Worm (Caenorhabditis elegans) whole organism, L2 larva: ENCODE data around the gene F19B10.5.

Source experiments
- aly-2 ChIP-seq: fragments of 150-350 bp; optimal IDR thresholded peaks from 2 replicates; lab custom pipeline; 2014; ENCODE audit warnings: missing biosample characterization, missing genetic modification characterization
- ceh-82 ChIP-seq: fragments of 150-350 bp; optimal IDR thresholded peaks from 2 replicates; lab custom pipeline; 2014; ENCODE audit warnings: missing biosample characterization, missing genetic modification characterization
- lin-11 ChIP-seq: fragments of 150-350 bp; sonication (generic microtip); optimal IDR thresholded peaks from 2 replicates; lab custom pipeline; 2014; ENCODE audit warnings: missing biosample characterization, missing genetic modification characterization, inconsistent platforms, mixed read lengths
- nhr-12 ChIP-seq: fragments of 150-350 bp; optimal IDR thresholded peaks from 2 replicates; lab custom pipeline; 2014; ENCODE audit warnings: missing biosample characterization, missing genetic modification characterization
- nhr-21 ChIP-seq: fragments of 150-350 bp; optimal IDR thresholded peaks from 2 replicates; lab custom pipeline; 2014; ENCODE audit warnings: missing biosample characterization, missing genetic modification characterization
- nhr-237 ChIP-seq: fragments of 150-350 bp; optimal IDR thresholded peaks from 2 replicates; lab custom pipeline; 2014; ENCODE audit warnings: missing biosample characterization, missing genetic modification characterization
- skn-1 ChIP-seq: sonication (generic microtip); optimal IDR thresholded peaks from 2 replicates; lab custom pipeline; 2017; ENCODE audit warnings: missing biosample characterization, missing genetic modification characterization
- unc-39 ChIP-seq: fragments of 150-350 bp; optimal IDR thresholded peaks from 2 replicates; lab custom pipeline; 2014; ENCODE audit warnings: missing biosample characterization, missing genetic modification characterization
- zag-1 ChIP-seq: fragments of 150-350 bp; optimal IDR thresholded peaks from 2 replicates; lab custom pipeline; 2014; ENCODE audit warnings: missing biosample characterization, missing genetic modification characterization

DNA sequence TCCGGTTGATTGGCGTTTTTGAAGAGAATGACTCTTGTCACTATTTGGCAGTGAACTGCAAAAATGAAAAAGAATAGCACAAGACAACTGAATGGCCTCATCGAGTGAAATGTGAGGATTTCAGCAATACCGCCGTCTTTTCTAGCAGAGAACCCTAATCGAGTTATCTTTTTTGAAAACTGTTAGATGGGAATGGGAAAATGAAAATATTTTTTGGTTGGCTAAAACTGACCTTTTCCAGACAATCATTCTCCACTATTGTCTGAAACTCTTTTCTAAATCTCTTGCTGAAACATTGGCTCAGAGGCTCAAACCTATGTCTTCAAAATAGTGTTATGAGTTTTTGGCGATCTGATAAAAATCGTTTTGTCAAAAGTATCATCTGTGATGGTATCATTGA is 15.3 kb upstream of the F19B10.5 start, which contains the start of gene M151.10:
- TF ChIP-seq nhr-21 (no peak), lin-11 (tag; lab: Kevin White, UChicago) (no peak), unc-39 (tag; lab: Kevin White, UChicago) (no peak), zag-1 (tag; lab: Kevin White, UChicago) (no peak), skn-1 (tag; lab: Kevin White, UChicago) (no peak), aly-2 (no peak), ceh-82 (tag; lab: Kevin White, UChicago) (no peak), nhr-237 (no peak), nhr-12 (tag; lab: Kevin White, UChicago) (no peak)
